Worm (Caenorhabditis elegans) whole organism, late embryonic: Measurements from ENCODE around the gene C08E3.13.

Experiments
- F13H6.1 ChIP-seq: sonication (generic microtip); optimal IDR thresholded peaks from 2 replicates; lab custom pipeline; 2016; ENCODE audit warnings: missing genetic modification characterization, missing compliant biosample characterization
- hlh-13 ChIP-seq: fragments of 200-800 bp; sonication (Bioruptor generic); optimal IDR thresholded peaks from 2 replicates; lab custom pipeline; 2018; ENCODE audit warnings: mild to moderate bottlenecking, missing genetic modification characterization, missing compliant biosample characterization
- madf-2 ChIP-seq: sonication (generic microtip); optimal IDR thresholded peaks from 2 replicates; lab custom pipeline; 2017; ENCODE audit warnings: missing genetic modification characterization, missing compliant biosample characterization
- nfya-1 ChIP-seq: sonication (generic microtip); optimal IDR thresholded peaks from 2 replicates; lab custom pipeline; 2017; ENCODE audit warnings: missing genetic modification characterization, mild to moderate bottlenecking, missing compliant biosample characterization, antibody characterized with exemption, moderate library complexity
- pha-4 ChIP-seq: fragments of 150-350 bp; optimal IDR thresholded peaks from 2 replicates; lab custom pipeline; 2018; ENCODE audit warnings: missing biosample characterization, missing genetic modification reagents, missing genetic modification characterization
- unc-3 ChIP-seq, 2 experiments: fragments of 200-800 bp in 1 of 2; sonication (Bioruptor generic) in 1 of 2; sonication (generic microtip) in 1 of 2; conservative IDR thresholded peaks in 1 of 2; optimal IDR thresholded peaks in 1 of 2; 2 replicates each; pipeline versions ENCODE4 v1.3.6 to Lab custom; 2016 to 2022; ENCODE audit warnings: missing compliant biosample characterization in 2 of 2, missing genetic modification characterization in 2 of 2, missing genetic modification reagents in 1 of 2
- unc-55 ChIP-seq: sonication (generic microtip); optimal IDR thresholded peaks from 2 replicates; lab custom pipeline; 2017; ENCODE audit warnings: missing biosample characterization, missing genetic modification reagents, missing genetic modification characterization

DNA sequence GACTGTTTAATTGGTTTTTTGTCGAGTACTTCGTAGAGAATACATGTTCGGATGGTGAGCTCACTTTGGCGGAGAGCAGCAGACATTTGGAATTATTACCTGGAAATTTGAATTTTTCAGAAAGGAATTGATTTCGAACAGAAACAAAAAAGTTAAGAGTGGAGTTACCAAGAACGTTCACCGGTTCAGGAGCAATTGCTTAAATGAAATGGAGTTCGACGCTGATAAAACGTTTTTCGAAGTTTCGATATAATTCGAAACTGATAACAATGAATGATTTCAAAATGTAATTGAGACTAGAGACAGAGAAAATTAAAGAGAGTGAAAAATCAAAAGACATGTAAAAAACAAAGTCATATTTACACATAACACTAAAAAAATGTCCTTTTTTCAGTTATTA lies 21.5 kb downstream of the C08E3.13 start, which contains the start of gene fbxa-163:
- no peak for TF ChIP-seq unc-55
- TF ChIP-seq madf-2 (tag; lab: Kevin White, UChicago), result no peak
- TF ChIP-seq hlh-13 (GFP tag; lab: Kevin White, UChicago), result no peak
- no peak for TF ChIP-seq unc-3 (GFP tag; conservative IDR thresholded peaks at IDR 0.05; lab: Robert Waterston, UW)
- no peak for TF ChIP-seq unc-3 (tag; optimal IDR thresholded peaks at IDR 0.05; lab: Kevin White, UChicago)
- TF ChIP-seq pha-4 (tag; lab: Kevin White, UChicago), result no peak
- TF ChIP-seq F13H6.1 (tag; lab: Kevin White, UChicago), result no peak
- TF ChIP-seq nfya-1, result no peak
